Worm (Caenorhabditis elegans) whole organism, early embryonic: ENCODE measurements around the gene C06C3.3.

Source experiments
- B0310.2 ChIP-seq: sonication (generic microtip); optimal IDR thresholded peaks from 2 replicates; lab custom pipeline; 2016; ENCODE audit warnings: mild to moderate bottlenecking, missing genetic modification characterization, missing compliant biosample characterization
- F13C5.2 ChIP-seq: sonication (generic microtip); optimal IDR thresholded peaks from 2 replicates; lab custom pipeline; 2017; ENCODE audit warnings: mild to moderate bottlenecking, missing genetic modification characterization, inconsistent platforms, missing compliant biosample characterization
- aly-1 ChIP-seq: sonication (generic microtip); optimal IDR thresholded peaks from 2 replicates; lab custom pipeline; 2016; ENCODE audit warnings: missing genetic modification characterization, missing compliant biosample characterization
- ama-1 ChIP-seq: fragments of 150-350 bp; optimal IDR thresholded peaks from 2 replicates; lab custom pipeline; 2014
- ceh-13 ChIP-seq: fragments of 200-800 bp; sonication (Bioruptor generic); optimal IDR thresholded peaks from 2 replicates; lab custom pipeline; 2018; ENCODE audit warnings: mild to moderate bottlenecking, missing genetic modification characterization, missing compliant biosample characterization
- ceh-36 ChIP-seq: sonication (generic microtip); optimal IDR thresholded peaks from 2 replicates; lab custom pipeline; 2016; ENCODE audit warnings: missing genetic modification characterization, inconsistent platforms, missing compliant biosample characterization
- ets-7 ChIP-seq: sonication (generic microtip); optimal IDR thresholded peaks from 2 replicates; lab custom pipeline; 2016; ENCODE audit warnings: missing genotype, missing genetic modification characterization, missing compliant biosample characterization
- flt-1 ChIP-seq: fragments of 200-800 bp; sonication (Bioruptor generic); IDR thresholded peaks from 2 replicates; pipeline ENCODE4 v1.3.6; 2022; ENCODE audit warnings: missing genetic modification characterization, missing compliant biosample characterization
- hmbx-1 ChIP-seq: sonication (generic microtip); optimal IDR thresholded peaks from 2 replicates; lab custom pipeline; 2016; ENCODE audit warnings: mild to moderate bottlenecking, missing genetic modification characterization, missing compliant biosample characterization
- hmg-4 ChIP-seq: fragments of 200-800 bp; sonication (Bioruptor generic); optimal IDR thresholded peaks from 2 replicates; lab custom pipeline; 2018; ENCODE audit warnings: mild to moderate bottlenecking, missing genetic modification characterization, missing compliant biosample characterization
- hnd-1 ChIP-seq: sonication (generic microtip); optimal IDR thresholded peaks from 2 replicates; lab custom pipeline; 2016; ENCODE audit warnings: missing genetic modification characterization, missing compliant biosample characterization
- pes-1 ChIP-seq: fragments of 200-800 bp; sonication (Bioruptor generic); IDR thresholded peaks from 2 replicates; pipeline ENCODE4 v1.3.6; 2022; ENCODE audit warnings: missing genetic modification reagents, missing genetic modification characterization, missing compliant biosample characterization
- scrt-1 ChIP-seq: fragments of 200-800 bp; sonication (Bioruptor generic); IDR thresholded peaks from 2 replicates; pipeline ENCODE4 v1.3.6; 2022; ENCODE audit warnings: missing genetic modification characterization, missing compliant biosample characterization
- sea-1 ChIP-seq: fragments of 200-800 bp; sonication (Bioruptor generic); conservative IDR thresholded peaks from 2 replicates; pipeline ENCODE4 v1.3.6; 2022; ENCODE audit warnings: missing genetic modification characterization, missing compliant biosample characterization
- tbx-11 ChIP-seq: fragments of 200-800 bp; sonication (Bioruptor generic); IDR thresholded peaks from 2 replicates; pipeline ENCODE4 v1.3.6; 2022; ENCODE audit warnings: missing genetic modification characterization, missing compliant biosample characterization
- tbx-37 ChIP-seq: fragments of 200-800 bp; sonication (Bioruptor generic); conservative IDR thresholded peaks from 2 replicates; pipeline ENCODE4 v1.3.6; 2022; ENCODE audit warnings: missing genetic modification reagents, missing genetic modification characterization, missing compliant biosample characterization
- tra-4 ChIP-seq: sonication (generic microtip); optimal IDR thresholded peaks from 2 replicates; lab custom pipeline; 2017; ENCODE audit warnings: missing genetic modification characterization, missing compliant biosample characterization

The C06C3.3 gene

ce11 chrII:9372393-9372792, at the start of gene C06C3.3:
C06C3.3 (minus strand) TSS chrII:9372493.
- no peak for TF ChIP-seq tra-4 (tag; lab: Kevin White, UChicago)
- TF ChIP-seq hmg-4, result no peak
- no peak for TF ChIP-seq aly-1 (tag; lab: Kevin White, UChicago)
- TF ChIP-seq sea-1 (GFP tag; lab: Robert Waterston, UW), result no peak
- no peak for TF ChIP-seq F13C5.2 (tag; lab: Kevin White, UChicago)
- TF ChIP-seq ets-7, result no peak
- TF ChIP-seq scrt-1 (GFP tag; lab: Robert Waterston, UW), result no peak
- TF ChIP-seq pes-1 (GFP tag; lab: Robert Waterston, UW), result no peak
- TF ChIP-seq flt-1 (GFP tag; lab: Robert Waterston, UW), result no peak
- no peak for TF ChIP-seq hnd-1 (tag; lab: Kevin White, UChicago)
- no peak for TF ChIP-seq tbx-11 (GFP tag; lab: Robert Waterston, UW)
- TF ChIP-seq hmbx-1 (tag; lab: Kevin White, UChicago), result no peak
- TF ChIP-seq ceh-13 (GFP tag; lab: Kevin White, UChicago), result no peak
- no peak for TF ChIP-seq ceh-36
- no peak for TF ChIP-seq tbx-37 (GFP tag; lab: Robert Waterston, UW)
- TF ChIP-seq B0310.2 (tag; lab: Kevin White, UChicago), result no peak
- no peak for TF ChIP-seq ama-1

- no peak for TF ChIP-seq hmg-4
- no peak for TF ChIP-seq sea-1 (GFP tag; lab: Robert Waterston, UW)
- TF ChIP-seq B0310.2 (tag; lab: Kevin White, UChicago), result no peak
- TF ChIP-seq scrt-1 (GFP tag; lab: Robert Waterston, UW), result no peak
- TF ChIP-seq ceh-36, result no peak
- no peak for TF ChIP-seq tbx-37 (GFP tag; lab: Robert Waterston, UW)
- TF ChIP-seq hnd-1 (tag; lab: Kevin White, UChicago), result no peak
- TF ChIP-seq aly-1 (tag; lab: Kevin White, UChicago), result no peak
- TF ChIP-seq ceh-13 (GFP tag; lab: Kevin White, UChicago), result no peak
- TF ChIP-seq ets-7, result no peak
- TF ChIP-seq tbx-11 (GFP tag; lab: Robert Waterston, UW), result no peak
- no peak for TF ChIP-seq ama-1
These were observed 49.7 kb upstream of the C06C3.3 start, which contains the start of gene M176.11 for ce11 chrII:9421969-9422368. M176.11 (plus strand) TSS chrII:9422269.

- no peak for TF ChIP-seq ama-1
These were observed 46.7 kb upstream of the C06C3.3 start for ce11 chrII:9418843-9419532.

ce11 chrII:9418065-9418567, 45.8 kb upstream of the C06C3.3 start, which contains the start of the genes M176.4 and M176.16:
M176.4 (plus strand) TSS chrII:9418365.
M176.16 (plus strand) TSS chrII:9418517.
- TF ChIP-seq tra-4 (tag; lab: Kevin White, UChicago), result no peak
- no peak for TF ChIP-seq tbx-11 (GFP tag; lab: Robert Waterston, UW)
- TF ChIP-seq pes-1 (GFP tag; lab: Robert Waterston, UW), result no peak
- no peak for TF ChIP-seq tbx-37 (GFP tag; lab: Robert Waterston, UW)
- no peak for TF ChIP-seq B0310.2 (tag; lab: Kevin White, UChicago)
- no peak for TF ChIP-seq scrt-1 (GFP tag; lab: Robert Waterston, UW)
- no peak for TF ChIP-seq ceh-13 (GFP tag; lab: Kevin White, UChicago)
- no peak for TF ChIP-seq ets-7
- TF ChIP-seq F13C5.2 (tag; lab: Kevin White, UChicago), result no peak
- no peak for TF ChIP-seq flt-1 (GFP tag; lab: Robert Waterston, UW)
- TF ChIP-seq hnd-1 (tag; lab: Kevin White, UChicago), result no peak

- TF ChIP-seq F13C5.2 (tag; lab: Kevin White, UChicago), result no peak
- TF ChIP-seq ceh-13 (GFP tag; lab: Kevin White, UChicago), result no peak
- no peak for TF ChIP-seq tra-4 (tag; lab: Kevin White, UChicago)
- TF ChIP-seq hmbx-1 (tag; lab: Kevin White, UChicago), result no peak
- no peak for TF ChIP-seq pes-1 (GFP tag; lab: Robert Waterston, UW)
- no peak for TF ChIP-seq sea-1 (GFP tag; lab: Robert Waterston, UW)
- TF ChIP-seq scrt-1 (GFP tag; lab: Robert Waterston, UW), result no peak
- TF ChIP-seq hmg-4, result no peak
- TF ChIP-seq ceh-36, result no peak
- no peak for TF ChIP-seq aly-1 (tag; lab: Kevin White, UChicago)
- TF ChIP-seq hnd-1 (tag; lab: Kevin White, UChicago), result no peak
- TF ChIP-seq tbx-37 (GFP tag; lab: Robert Waterston, UW), result no peak
- TF ChIP-seq ama-1, result no peak
- no peak for TF ChIP-seq tbx-11 (GFP tag; lab: Robert Waterston, UW)
- TF ChIP-seq B0310.2 (tag; lab: Kevin White, UChicago), result no peak
- no peak for TF ChIP-seq ets-7
- no peak for TF ChIP-seq flt-1 (GFP tag; lab: Robert Waterston, UW)
These were observed 44.3 kb upstream of the C06C3.3 start, which contains the start of the genes gss-1 and chch-3 for ce11 chrII:9416381-9417276. gss-1 (minus strand) TSS chrII:9416431. chch-3 (plus strand) TSS chrII:9417013.

- TF ChIP-seq flt-1 (GFP tag; lab: Robert Waterston, UW) (no peak), ama-1 (no peak), ets-7 (no peak), sea-1 (GFP tag; lab: Robert Waterston, UW) (no peak), ceh-13 (GFP tag; lab: Kevin White, UChicago) (no peak), ceh-36 (no peak), tra-4 (tag; lab: Kevin White, UChicago) (no peak), scrt-1 (GFP tag; lab: Robert Waterston, UW) (no peak), aly-1 (tag; lab: Kevin White, UChicago) (no peak), hnd-1 (tag; lab: Kevin White, UChicago) (no peak)
These were observed 39.9 kb upstream of the C06C3.3 start, which contains the start of gene arrd-3 for ce11 chrII:9412086-9412608. arrd-3 (plus strand) TSS chrII:9412558.
